Fruit fly (Drosophila melanogaster): Measurements from ENCODE around the gene Ccp84Ae.
A peak's percentile ranks its signal among the peaks of the same experiment; 100 is the strongest.

Ccp84Ae gene

dm6 chr3R:6665117-6665654 is 26.4 kb downstream of the Ccp84Ae start (continued):
- TF ChIP-seq Dad (GFP tag; optimal IDR thresholded peaks at IDR 0.05) (no peak), CG11456 (GFP tag; IDR thresholded peaks at IDR 0.05) (no peak), tio (GFP tag; optimal IDR thresholded peaks at IDR 0.05) (no peak), bbx (GFP tag; IDR thresholded peaks at IDR 0.05; ENCODE audit: partially characterized antibody) (no peak), wor (GFP tag; IDR thresholded peaks at IDR 0.05) (no peak), Lhr (GFP tag; optimal IDR thresholded peaks at IDR 0.05) (peak; percentile 49), Mrtf (GFP tag; IDR thresholded peaks at IDR 0.05) (no peak), Doc2 (GFP tag; IDR thresholded peaks at IDR 0.05) (no peak), br (optimal IDR thresholded peaks at IDR 0.05) (no peak), E2f1 (GFP tag; IDR thresholded peaks at IDR 0.05) (no peak), stwl (tag; optimal IDR thresholded peaks at IDR 0.05) (no peak), Asciz (GFP tag; optimal IDR thresholded peaks at IDR 0.05) (peak; percentile 22), HmgZ (tag; optimal IDR thresholded peaks at IDR 0.05) (no peak), emc (GFP tag; optimal IDR thresholded peaks at IDR 0.05) (no peak), CG10274 (GFP tag; optimal IDR thresholded peaks at IDR 0.05) (no peak), eve (GFP tag; optimal IDR thresholded peaks at IDR 0.05) (no peak), CG4730 (GFP tag; IDR thresholded peaks at IDR 0.05) (no peak), CG1792 (GFP tag; optimal IDR thresholded peaks at IDR 0.05) (no peak), MBD-R2 (GFP tag; IDR thresholded peaks at IDR 0.05) (no peak), Nf-YB (GFP tag; optimal IDR thresholded peaks at IDR 0.05) (no peak), C15 (GFP tag; IDR thresholded peaks at IDR 0.05) (no peak), NfI (GFP tag; optimal IDR thresholded peaks at IDR 0.05) (no peak), CG1024 (GFP tag; IDR thresholded peaks at IDR 0.05) (no peak), CG10209 (GFP tag; optimal IDR thresholded peaks at IDR 0.05) (peak; percentile 45), Bteb2 (GFP tag; optimal IDR thresholded peaks at IDR 0.05) (no peak), CG17829 (tag; optimal IDR thresholded peaks at IDR 0.05) (no peak), prd (optimal IDR thresholded peaks at IDR 0.05) (no peak), prd (GFP tag; IDR thresholded peaks at IDR 0.05) (peak; percentile 33; the same call in 1 of the 3 replicates), CG7745 (tag; optimal IDR thresholded peaks at IDR 0.05) (no peak), CG2678 (tag; optimal IDR thresholded peaks at IDR 0.05) (no peak), oc (tag; optimal IDR thresholded peaks at IDR 0.05) (peak; percentile 57), repo (GFP tag; optimal IDR thresholded peaks at IDR 0.05) (no peak), Chrac-16 (GFP tag; optimal IDR thresholded peaks at IDR 0.05) (no peak), CG6765 (GFP tag; optimal IDR thresholded peaks at IDR 0.05) (no peak), CG17361 (GFP tag; IDR thresholded peaks at IDR 0.05) (0 out of 3 replicates have a peak, but pooled peaks have one; percentile 10), sug (tag; optimal IDR thresholded peaks at IDR 0.05) (no peak), caup (GFP tag; optimal IDR thresholded peaks at IDR 0.05; ENCODE audit: severe bottlenecking) (no peak), CG13624 (GFP tag; optimal IDR thresholded peaks at IDR 0.05) (no peak), jing (GFP tag; optimal IDR thresholded peaks at IDR 0.05) (no peak), CG31388 (GFP tag; optimal IDR thresholded peaks at IDR 0.05) (no peak), unc-4 (GFP tag; IDR thresholded peaks at IDR 0.05; ENCODE audit: partially characterized antibody) (no peak), CG11504 (tag; optimal IDR thresholded peaks at IDR 0.05) (no peak), Atf-2 (GFP tag; optimal IDR thresholded peaks at IDR 0.05) (no peak), zen2 (GFP tag; IDR thresholded peaks at IDR 0.05; ENCODE audit: partially characterized antibody) (no peak), pzg (GFP tag; optimal IDR thresholded peaks at IDR 0.05) (no peak), CG7786 (GFP tag; optimal IDR thresholded peaks at IDR 0.05) (no peak), sob (GFP tag; IDR thresholded peaks at IDR 0.05) (no peak), slou (GFP tag; optimal IDR thresholded peaks at IDR 0.05) (no peak), CHES-1-like (GFP tag; optimal IDR thresholded peaks at IDR 0.05) (no peak), CG12155 (GFP tag; optimal IDR thresholded peaks at IDR 0.05) (no peak), CG12391 (tag; optimal IDR thresholded peaks at IDR 0.05) (no peak), pita (GFP tag; optimal IDR thresholded peaks at IDR 0.05) (no peak)
